Fruit fly (Drosophila melanogaster): ENCODE measurements around the gene CG34456.

The CG34456 gene

dm6 chr3L:9397156-9397555 lies 35.2 kb downstream of the CG34456 start (continued):
- TF ChIP-seq CG18011 (GFP tag; optimal IDR thresholded peaks at IDR 0.05), result no peak
- TF ChIP-seq YL-1 (GFP tag; optimal IDR thresholded peaks at IDR 0.05), result peak; percentile 30
- no peak; the same call in 1 of the 2 replicates for TF ChIP-seq Adf1 (GFP tag; IDR thresholded peaks at IDR 0.05)
- no peak for TF ChIP-seq Opbp (GFP tag; IDR thresholded peaks at IDR 0.05; ENCODE audit: partially characterized antibody)
- TF ChIP-seq CG15514 (GFP tag; optimal IDR thresholded peaks at IDR 0.05), result peak; percentile 89
- TF ChIP-seq CG15479 (GFP tag; optimal IDR thresholded peaks at IDR 0.05), result peak; percentile 12
- peak; percentile 80 for TF ChIP-seq CG13894 (tag; optimal IDR thresholded peaks at IDR 0.05)
- TF ChIP-seq CG18764 (GFP tag; optimal IDR thresholded peaks at IDR 0.05), result peak; percentile 48
- peak; percentile 9 for TF ChIP-seq CHES-1-like (GFP tag; optimal IDR thresholded peaks at IDR 0.05)
- peak; percentile 51; the same call in 1 of the 2 replicates for TF ChIP-seq ranshi (GFP tag; IDR thresholded peaks at IDR 0.05)
- peak; percentile 47 for TF ChIP-seq CG2712 (tag; optimal IDR thresholded peaks at IDR 0.05)
- TF ChIP-seq CG7839 (tag; optimal IDR thresholded peaks at IDR 0.05), result peak; percentile 3
- peak; percentile 96 for TF ChIP-seq CG18599 (GFP tag; optimal IDR thresholded peaks at IDR 0.05)
- peak; percentile 11 for TF ChIP-seq CG2116 (GFP tag; optimal IDR thresholded peaks at IDR 0.05)
- no peak for TF ChIP-seq lov (optimal IDR thresholded peaks at IDR 0.05)
- TF ChIP-seq lov (GFP tag; IDR thresholded peaks at IDR 0.05), result peak; percentile 62; the same call in 1 of the 3 replicates
- no peak for TF ChIP-seq CG17802 (tag; optimal IDR thresholded peaks at IDR 0.05)
- TF ChIP-seq bigmax (GFP tag; optimal IDR thresholded peaks at IDR 0.05), result peak; percentile 27
- TF ChIP-seq pfk (GFP tag; optimal IDR thresholded peaks at IDR 0.05), result peak; percentile 69
- TF ChIP-seq toy (GFP tag; IDR thresholded peaks at IDR 0.05), result peak; percentile 49; the same call in 1 of the 2 replicates
- TF ChIP-seq ase (GFP tag; IDR thresholded peaks at IDR 0.05), result no peak
- peak; percentile 1 for TF ChIP-seq CG9797 (GFP tag; optimal IDR thresholded peaks at IDR 0.05)
- peak; percentile 15; the same call in 1 of the 3 replicates for TF ChIP-seq B-H1 (GFP tag; IDR thresholded peaks at IDR 0.05)
- TF ChIP-seq ken (GFP tag; IDR thresholded peaks at IDR 0.05), result no peak
- TF ChIP-seq Lim3 (GFP tag; IDR thresholded peaks at IDR 0.05), result no peak
- TF ChIP-seq CG30403 (GFP tag; optimal IDR thresholded peaks at IDR 0.05), result no peak
- peak; percentile 33 for TF ChIP-seq TFAM (GFP tag; optimal IDR thresholded peaks at IDR 0.05)
- TF ChIP-seq CG6765 (GFP tag; optimal IDR thresholded peaks at IDR 0.05), result peak; percentile 89
- peak; percentile 70 for TF ChIP-seq CG8388 (GFP tag; optimal IDR thresholded peaks at IDR 0.05)
- TF ChIP-seq CG10979 (tag; optimal IDR thresholded peaks at IDR 0.05), result no peak
- no peak for TF ChIP-seq unc-4 (GFP tag; IDR thresholded peaks at IDR 0.05; ENCODE audit: partially characterized antibody)
- TF ChIP-seq hbn (GFP tag; IDR thresholded peaks at IDR 0.05; ENCODE audit: partially characterized antibody), result no peak
- TF ChIP-seq CG4707 (GFP tag; optimal IDR thresholded peaks at IDR 0.05), result peak; percentile 34
- no peak for TF ChIP-seq fru (optimal IDR thresholded peaks at IDR 0.05)
- TF ChIP-seq gcm (GFP tag; optimal IDR thresholded peaks at IDR 0.05), result peak; percentile 18
- peak; percentile 84 for TF ChIP-seq CG13296 (GFP tag; optimal IDR thresholded peaks at IDR 0.05)
- no peak for TF ChIP-seq Atf-2 (GFP tag; optimal IDR thresholded peaks at IDR 0.05)
- peak; percentile 10 for TF ChIP-seq HLH54F (GFP tag; optimal IDR thresholded peaks at IDR 0.05)
- TF ChIP-seq Lhr (GFP tag; optimal IDR thresholded peaks at IDR 0.05), result no peak
- TF ChIP-seq CoRest (tag; optimal IDR thresholded peaks at IDR 0.05), result peak; percentile 26
- TF ChIP-seq exex (tag; optimal IDR thresholded peaks at IDR 0.05), result peak; percentile 79
- TF ChIP-seq fd3F (GFP tag; optimal IDR thresholded peaks at IDR 0.05), result peak; percentile 50
- no peak for TF ChIP-seq insv (GFP tag; optimal IDR thresholded peaks at IDR 0.05)
- TF ChIP-seq ac (GFP tag; optimal IDR thresholded peaks at IDR 0.05), result peak; percentile 62
- TF ChIP-seq CG12104 (GFP tag; optimal IDR thresholded peaks at IDR 0.05), result peak; percentile 62
- TF ChIP-seq E2f2 (GFP tag; IDR thresholded peaks at IDR 0.05), result 0 out of 2 replicates have a peak, but pooled peaks have one; percentile 5
- peak; percentile 1 for TF ChIP-seq CG15269 (tag; optimal IDR thresholded peaks at IDR 0.05)
- peak; percentile 38 for TF ChIP-seq CG17186 (GFP tag; optimal IDR thresholded peaks at IDR 0.05)
- peak; percentile 10 for TF ChIP-seq emc (GFP tag; optimal IDR thresholded peaks at IDR 0.05)
- TF ChIP-seq NC2β (GFP tag; optimal IDR thresholded peaks at IDR 0.05), result peak; percentile 9

All from whole organism, embryonic.